Worm (Caenorhabditis elegans) whole organism, L2 larva: Measurements from ENCODE around the gene meg-2.

Source experiments
- alr-1 ChIP-seq: fragments of 150-350 bp; optimal IDR thresholded peaks from 2 replicates; lab custom pipeline; 2014; ENCODE audit warnings: missing biosample characterization, missing genetic modification characterization
- ceh-16 ChIP-seq: fragments of 150-350 bp; optimal IDR thresholded peaks from 2 replicates; lab custom pipeline; 2014; ENCODE audit warnings: missing biosample characterization, missing genetic modification characterization
- elt-3 ChIP-seq: sonication (generic microtip); optimal IDR thresholded peaks from 2 replicates; lab custom pipeline; 2017; ENCODE audit warnings: missing biosample characterization, missing genetic modification characterization
- lin-13 ChIP-seq: fragments of 150-350 bp; optimal IDR thresholded peaks from 2 replicates; lab custom pipeline; 2014; ENCODE audit warnings: missing biosample characterization, missing genetic modification reagents, missing genetic modification characterization
- lsy-2 ChIP-seq, 2 experiments: fragments of 150-350 bp in 1 of 2; sonication (generic microtip) in 1 of 2; optimal IDR thresholded peaks; 2 replicates each; lab custom pipeline; 2014 to 2017; ENCODE audit warnings: missing biosample characterization in 2 of 2, missing genetic modification characterization in 2 of 2
- mdl-1 ChIP-seq, 2 experiments: fragments of 150-350 bp in 1 of 2; sonication (generic microtip) in 1 of 2; optimal IDR thresholded peaks; 2 replicates each; lab custom pipeline; 2017; ENCODE audit warnings: missing biosample characterization in 2 of 2, missing genetic modification characterization in 2 of 2
- nhr-12 ChIP-seq: fragments of 150-350 bp; optimal IDR thresholded peaks from 2 replicates; lab custom pipeline; 2014; ENCODE audit warnings: missing biosample characterization, missing genetic modification characterization
- nhr-21 ChIP-seq: fragments of 150-350 bp; optimal IDR thresholded peaks from 2 replicates; lab custom pipeline; 2014; ENCODE audit warnings: missing biosample characterization, missing genetic modification characterization
- nhr-77 ChIP-seq: fragments of 150-350 bp; optimal IDR thresholded peaks from 2 replicates; lab custom pipeline; 2014; ENCODE audit warnings: missing biosample characterization, missing genetic modification characterization
- unc-62 ChIP-seq: fragments of 150-350 bp; optimal IDR thresholded peaks from 2 replicates; lab custom pipeline; 2014; ENCODE audit warnings: missing biosample characterization, missing genetic modification reagents, missing genetic modification characterization
- ztf-11 ChIP-seq: sonication (generic microtip); optimal IDR thresholded peaks from 2 replicates; lab custom pipeline; 2017; ENCODE audit warnings: missing biosample characterization, missing genetic modification characterization

DNA sequence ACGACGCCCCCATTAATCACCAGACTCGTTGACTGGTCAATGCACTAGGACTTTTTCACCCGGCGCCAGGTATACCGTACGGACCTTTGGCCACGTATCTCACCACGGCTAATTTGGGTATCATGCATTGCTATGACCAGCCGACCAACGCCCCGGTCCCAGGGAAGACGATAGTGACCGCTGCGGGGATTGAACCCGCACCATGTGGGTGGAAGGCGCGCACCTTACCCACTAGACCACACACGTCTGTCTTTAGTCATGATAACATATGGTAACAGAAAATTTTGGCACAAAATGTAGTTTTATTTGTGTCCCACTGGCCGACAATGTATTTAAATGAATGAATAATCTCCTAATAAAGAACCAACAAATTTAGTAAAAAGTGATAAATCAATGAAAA is 39.7 kb downstream of the meg-2 start:
- TF ChIP-seq nhr-77, result no peak
- no peak for TF ChIP-seq ceh-16
- TF ChIP-seq mdl-1 (tag; optimal IDR thresholded peaks at IDR 0.05; lab: Kevin White, UChicago), result no peak
- TF ChIP-seq elt-3 (tag; lab: Kevin White, UChicago), result no peak
- no peak for TF ChIP-seq ztf-11 (tag; lab: Kevin White, UChicago)
- TF ChIP-seq lsy-2 (tag; optimal IDR thresholded peaks at IDR 0.05; lab: Kevin White, UChicago), result no peak
- TF ChIP-seq nhr-21, result no peak
- TF ChIP-seq lin-13 (GFP tag; lab: Kevin White, UChicago), result no peak
- no peak for TF ChIP-seq alr-1 (tag; lab: Kevin White, UChicago)
- no peak for TF ChIP-seq unc-62 (GFP tag; lab: Kevin White, UChicago)
- TF ChIP-seq nhr-12 (tag; lab: Kevin White, UChicago), result no peak
